Fruit fly (Drosophila melanogaster): Measurements from ENCODE around the gene CG11970.

DNA sequence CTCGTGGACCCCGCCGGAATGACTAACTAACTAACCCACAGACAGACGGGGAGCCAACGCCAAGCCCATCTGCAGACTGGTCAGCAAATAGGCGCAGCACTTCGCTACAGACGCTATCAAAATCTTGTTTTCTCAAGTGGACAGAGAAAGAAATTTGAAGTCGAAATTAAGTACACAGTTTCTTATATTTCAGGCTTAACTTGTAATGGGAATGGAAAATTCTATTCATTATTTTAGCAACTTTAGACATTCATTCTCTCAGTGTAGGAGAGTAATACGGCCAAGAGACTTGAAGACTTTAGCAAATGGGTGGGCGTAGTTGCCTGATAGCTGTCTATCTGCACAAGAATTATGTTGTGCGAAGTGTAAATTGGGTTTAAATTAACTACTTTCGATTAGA, 26.2 kb upstream of the CG11970 start:
- TF ChIP-seq CTCF (optimal IDR thresholded peaks at IDR 0.05) (no peak), CG8478 (optimal IDR thresholded peaks at IDR 0.05) (no peak)
